Fruit fly (Drosophila melanogaster): ENCODE data around the gene vls.
A peak's percentile ranks its signal among the peaks of the same experiment; 100 is the strongest.

The vls gene

DNA sequence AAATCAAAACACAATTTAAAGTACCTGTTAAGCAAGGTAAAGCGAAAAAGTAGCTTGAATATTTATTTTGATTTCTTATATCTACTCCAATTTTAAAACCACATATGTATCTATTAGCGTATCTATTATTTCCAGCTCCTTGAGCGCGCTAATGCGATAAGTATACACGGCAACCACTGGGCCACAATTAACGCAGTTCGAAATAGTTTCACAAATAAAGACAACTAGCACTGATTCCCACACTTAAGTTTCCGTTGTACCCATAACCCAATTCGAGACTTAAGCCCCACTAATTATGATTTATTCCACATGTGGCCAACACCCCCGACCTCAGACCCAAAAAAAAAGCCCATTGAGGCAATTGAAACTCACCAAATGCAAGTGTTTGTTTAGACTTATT lies 49.0 kb downstream of the vls start (continued):
- no peak for TF ChIP-seq Hmr (GFP tag; optimal IDR thresholded peaks at IDR 0.05)
- no peak for TF ChIP-seq Hr78 (GFP tag; optimal IDR thresholded peaks at IDR 0.05)
- TF ChIP-seq HHEX (GFP tag; optimal IDR thresholded peaks at IDR 0.05) = peak; percentile 13
- TF ChIP-seq zen (tag; optimal IDR thresholded peaks at IDR 0.05) = no peak
- TF ChIP-seq CG2129 (GFP tag; IDR thresholded peaks at IDR 0.05; ENCODE audit: partially characterized antibody) = no peak
- no peak for TF ChIP-seq Xrp1 (GFP tag; IDR thresholded peaks at IDR 0.05)
- no peak for TF ChIP-seq lmd (GFP tag; IDR thresholded peaks at IDR 0.05)
- no peak for TF ChIP-seq CG33213 (GFP tag; optimal IDR thresholded peaks at IDR 0.05)
- TF ChIP-seq D19A (tag; optimal IDR thresholded peaks at IDR 0.05) = no peak
- no peak for TF ChIP-seq gsb (GFP tag; IDR thresholded peaks at IDR 0.05)
- no peak for TF ChIP-seq tx (GFP tag; optimal IDR thresholded peaks at IDR 0.05)
- no peak for TF ChIP-seq CG1832 (GFP tag; optimal IDR thresholded peaks at IDR 0.05)
- no peak for TF ChIP-seq Taf1 (GFP tag; IDR thresholded peaks at IDR 0.05)
- no peak for TF ChIP-seq Rx (GFP tag; IDR thresholded peaks at IDR 0.05)
- TF ChIP-seq p53 (GFP tag; optimal IDR thresholded peaks at IDR 0.05) = no peak
- TF ChIP-seq CG3163 (GFP tag; optimal IDR thresholded peaks at IDR 0.05) = no peak
- TF ChIP-seq CG17568 (GFP tag; optimal IDR thresholded peaks at IDR 0.05) = no peak
- no peak for TF ChIP-seq CG2116 (GFP tag; optimal IDR thresholded peaks at IDR 0.05)
- TF ChIP-seq Deaf1 (tag; optimal IDR thresholded peaks at IDR 0.05) = no peak
- no peak for TF ChIP-seq gem (tag; optimal IDR thresholded peaks at IDR 0.05)
- no peak for TF ChIP-seq CG8281 (tag; optimal IDR thresholded peaks at IDR 0.05)
- no peak for TF ChIP-seq gcm2 (GFP tag; optimal IDR thresholded peaks at IDR 0.05)
- TF ChIP-seq CG10267 (tag; optimal IDR thresholded peaks at IDR 0.05) = no peak
- no peak for TF ChIP-seq NC2β (GFP tag; optimal IDR thresholded peaks at IDR 0.05)
- no peak for TF ChIP-seq CG10274 (GFP tag; optimal IDR thresholded peaks at IDR 0.05)
- no peak for TF ChIP-seq E2f1 (GFP tag; IDR thresholded peaks at IDR 0.05)
- no peak for TF ChIP-seq CG10959 (GFP tag; IDR thresholded peaks at IDR 0.05)
- TF ChIP-seq tin (GFP tag; optimal IDR thresholded peaks at IDR 0.05) = no peak
- TF ChIP-seq insv (GFP tag; optimal IDR thresholded peaks at IDR 0.05) = no peak
- no peak for TF ChIP-seq Nf-YC (tag; optimal IDR thresholded peaks at IDR 0.05)
- no peak for TF ChIP-seq CG16863 (GFP tag; optimal IDR thresholded peaks at IDR 0.05)
- peak in 1 of 2 experiments; percentile 18 for TF ChIP-seq bsh (GFP tag; optimal IDR thresholded peaks at IDR 0.05)
- no peak for TF ChIP-seq trh (GFP tag; optimal IDR thresholded peaks at IDR 0.05)
- no peak for TF ChIP-seq CG16815 (GFP tag; optimal IDR thresholded peaks at IDR 0.05)
- no peak for TF ChIP-seq usp (GFP tag; optimal IDR thresholded peaks at IDR 0.05)
- no peak for TF ChIP-seq CG11398 (GFP tag; optimal IDR thresholded peaks at IDR 0.05)
- no peak for TF ChIP-seq CG7839 (tag; optimal IDR thresholded peaks at IDR 0.05)
- TF ChIP-seq z (GFP tag; IDR thresholded peaks at IDR 0.05) = no peak
- TF ChIP-seq Hsf (GFP tag; optimal IDR thresholded peaks at IDR 0.05) = no peak
- TF ChIP-seq zen2 (GFP tag; IDR thresholded peaks at IDR 0.05; ENCODE audit: partially characterized antibody) = no peak
- TF ChIP-seq CG31224 (GFP tag; IDR thresholded peaks at IDR 0.05) = no peak
- TF ChIP-seq CG14860 (GFP tag; IDR thresholded peaks at IDR 0.05; ENCODE audit: partially characterized antibody) = no peak
- no peak for TF ChIP-seq tgo (GFP tag; IDR thresholded peaks at IDR 0.05)
- TF ChIP-seq inv (GFP tag; IDR thresholded peaks at IDR 0.05; ENCODE audit: partially characterized antibody) = no peak
- TF ChIP-seq sr (GFP tag; IDR thresholded peaks at IDR 0.05) = no peak
- TF ChIP-seq CG18476 (GFP tag; optimal IDR thresholded peaks at IDR 0.05) = no peak
- TF ChIP-seq tll (GFP tag; optimal IDR thresholded peaks at IDR 0.05) = no peak
- peak; percentile 20 for TF ChIP-seq MTF-1 (GFP tag; optimal IDR thresholded peaks at IDR 0.05; ENCODE audit: borderline replicate concordance)
- TF ChIP-seq CG14710 (tag; optimal IDR thresholded peaks at IDR 0.05) = no peak
- TF ChIP-seq amos (GFP tag; IDR thresholded peaks at IDR 0.05; ENCODE audit: partially characterized antibody) = no peak
- peak; percentile 5 for TF ChIP-seq CG10209 (GFP tag; optimal IDR thresholded peaks at IDR 0.05)

All from whole organism, embryonic.